Worm (Caenorhabditis elegans): Measurements from ENCODE around the gene scc-2.

DNA sequence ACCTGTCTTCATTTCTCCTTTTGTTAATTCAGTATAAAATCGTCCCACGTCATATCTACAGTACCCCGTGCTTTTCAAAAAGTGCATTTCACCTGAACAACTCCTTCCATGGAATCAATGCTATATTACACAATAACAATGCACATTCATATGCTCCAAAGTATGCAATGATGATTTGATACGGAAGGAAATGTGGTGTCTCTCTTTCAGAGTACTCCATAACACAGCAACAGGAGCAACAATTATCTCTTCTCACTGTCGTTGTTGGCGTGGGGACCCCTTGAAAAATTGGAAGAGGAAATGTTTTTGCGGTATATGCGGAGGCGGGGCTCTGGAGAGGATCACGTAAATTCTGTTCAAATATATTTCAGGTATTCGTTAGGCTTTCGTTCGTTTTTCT is 5.9 kb downstream of the scc-2 start, which contains the start of gene cat-2:
- TF ChIP-seq fkh-10 (GFP tag; optimal IDR thresholded peaks at IDR 0.05) (no peak), unc-62 (GFP tag; optimal IDR thresholded peaks at IDR 0.05 in 1 of 2) (no peak), unc-62 (tag; optimal IDR thresholded peaks at IDR 0.05) (no peak), ZK337.2 (GFP tag; IDR thresholded peaks at IDR 0.05) (no peak), egl-43 (GFP tag; IDR thresholded peaks at IDR 0.05) (no peak), T20F7.1 (GFP tag; optimal IDR thresholded peaks at IDR 0.05) (no peak)

All from whole organism, L4 larva.